Fruit fly (Drosophila melanogaster) whole organism, embryonic: ENCODE measurements around the gene CG9961.

Experiments used
- CG11085 ChIP-seq: fragments of 200-800 bp; sonication (Bioruptor generic); IDR thresholded peaks from 2 replicates; pipeline ENCODE4 v1.3.6; 2022; ENCODE audit warnings: missing biosample characterization, missing genetic modification characterization
- CG11560 ChIP-seq: fragments of 200-800 bp; sonication (Bioruptor generic); IDR thresholded peaks from 3 replicates; pipeline ENCODE4 v1.3.6; 2022; ENCODE audit warnings: missing biosample characterization, missing genetic modification characterization
- CG11696 ChIP-seq: fragments of 200-800 bp; sonication (Bioruptor generic); IDR thresholded peaks from 2 replicates; pipeline ENCODE4 v1.3.6; 2022; ENCODE audit warnings: missing biosample characterization, missing genetic modification characterization
- CG1233 ChIP-seq: fragments of 200-800 bp; sonication (Bioruptor generic); optimal IDR thresholded peaks from 4 replicates; lab custom pipeline; 2018; ENCODE audit warnings: missing biosample characterization, mild to moderate bottlenecking, missing genetic modification characterization
- CG12942 ChIP-seq: fragments of 200-800 bp; sonication (Bioruptor generic); optimal IDR thresholded peaks from 3 replicates; lab custom pipeline; 2016; ENCODE audit warnings: missing biosample characterization, missing genetic modification characterization
- CG13287 ChIP-seq: fragments of 200-800 bp; sonication (Bioruptor generic); IDR thresholded peaks from 2 replicates; pipeline ENCODE4 v1.3.6; 2022; ENCODE audit warnings: missing biosample characterization, missing genetic modification characterization; ENCODE audit not compliant: partially characterized antibody
- CG13775 ChIP-seq: fragments of 200-800 bp; sonication (Bioruptor generic); optimal IDR thresholded peaks from 3 replicates; lab custom pipeline; 2017; ENCODE audit warnings: missing biosample characterization, mild to moderate bottlenecking, missing genetic modification characterization
- CG14050 ChIP-seq: fragments of 200-800 bp; sonication (Bioruptor generic); IDR thresholded peaks from 3 replicates; pipeline ENCODE4 v1.3.6; 2022; ENCODE audit warnings: missing biosample characterization, missing genetic modification characterization
- CG14667 ChIP-seq: fragments of 200-800 bp; sonication (Bioruptor generic); IDR thresholded peaks from 2 replicates; pipeline ENCODE4 v1.3.6; 2022; ENCODE audit warnings: missing biosample characterization, missing genetic modification characterization
- CG1603 ChIP-seq: fragments of 200-800 bp; sonication (Bioruptor generic); optimal IDR thresholded peaks from 2 replicates; lab custom pipeline; 2019; ENCODE audit warnings: missing biosample characterization, mild to moderate bottlenecking, missing genetic modification characterization, moderate library complexity
- CG17186 ChIP-seq: fragments of 200-800 bp; sonication (Bioruptor generic); optimal IDR thresholded peaks from 3 replicates; lab custom pipeline; 2017; ENCODE audit warnings: missing biosample characterization, missing genetic modification reagents, missing genetic modification characterization
- CG17385 ChIP-seq: fragments of 200-800 bp; sonication (Bioruptor generic); optimal IDR thresholded peaks from 3 replicates; lab custom pipeline; 2018; ENCODE audit warnings: missing biosample characterization, mild to moderate bottlenecking, missing genetic modification characterization
- CG18262 ChIP-seq: fragments of 200-800 bp; optimal IDR thresholded peaks from 3 replicates; lab custom pipeline; 2019; ENCODE audit warnings: missing biosample characterization, mild to moderate bottlenecking, missing genetic modification characterization, moderate library complexity
- CG2712 ChIP-seq: fragments of 200-800 bp; optimal IDR thresholded peaks from 3 replicates; lab custom pipeline; 2019; ENCODE audit warnings: missing biosample characterization, mild to moderate bottlenecking, missing genetic modification characterization, moderate library complexity
- CG31365 ChIP-seq: fragments of 200-800 bp; sonication (Bioruptor generic); optimal IDR thresholded peaks from 2 replicates; lab custom pipeline; 2018; ENCODE audit warnings: missing biosample characterization, mild to moderate bottlenecking, missing genetic modification characterization
- CG31388 ChIP-seq: fragments of 200-800 bp; sonication (Bioruptor generic); optimal IDR thresholded peaks from 2 replicates; lab custom pipeline; 2016; ENCODE audit warnings: missing biosample characterization, missing genetic modification characterization
- CG4854 ChIP-seq: fragments of 200-800 bp; sonication (Bioruptor generic); optimal IDR thresholded peaks from 2 replicates; lab custom pipeline; 2016; ENCODE audit warnings: missing biosample characterization, missing genetic modification characterization, inconsistent platforms
- CG5953 ChIP-seq: fragments of 200-800 bp; sonication (Bioruptor generic); IDR thresholded peaks from 2 replicates; pipeline ENCODE4 v1.3.6; 2022; ENCODE audit warnings: missing biosample characterization, missing genetic modification characterization
- CG6654 ChIP-seq: fragments of 200-800 bp; sonication (Bioruptor generic); optimal IDR thresholded peaks from 2 replicates; lab custom pipeline; 2017; ENCODE audit warnings: missing biosample characterization, mild to moderate bottlenecking, missing genetic modification characterization
- CG7987 ChIP-seq: fragments of 200-800 bp; sonication (Bioruptor generic); optimal IDR thresholded peaks from 2 replicates; lab custom pipeline; 2018; ENCODE audit warnings: missing biosample characterization, mild to moderate bottlenecking, missing genetic modification characterization, moderate library complexity
- Camta ChIP-seq: fragments of 200-800 bp; sonication (Bioruptor generic); optimal IDR thresholded peaks from 2 replicates; lab custom pipeline; 2016; ENCODE audit warnings: missing biosample characterization, missing genetic modification characterization
- Deaf1 ChIP-seq: fragments of 200-800 bp; optimal IDR thresholded peaks from 3 replicates; lab custom pipeline; 2019; ENCODE audit warnings: missing biosample characterization, mild to moderate bottlenecking, missing genetic modification characterization, moderate library complexity
- Dip2 ChIP-seq: fragments of 200-800 bp; sonication (Bioruptor generic); IDR thresholded peaks from 2 replicates; pipeline ENCODE4 v1.3.6; 2022; ENCODE audit warnings: missing biosample characterization, missing genetic modification characterization
- Dll ChIP-seq: fragments of 200-800 bp; sonication (Bioruptor generic); IDR thresholded peaks from 4 replicates; pipeline ENCODE4 v1.3.6; 2022; ENCODE audit warnings: missing biosample characterization, missing genetic modification characterization; ENCODE audit not compliant: partially characterized antibody
- Ets65A ChIP-seq: fragments of 200-800 bp; sonication (Bioruptor generic); peaks from one replicate; lab custom pipeline; 2016; ENCODE audit warnings: missing biosample characterization, missing genetic modification characterization
- Fer1 ChIP-seq: fragments of 200-800 bp; sonication (Bioruptor generic); optimal IDR thresholded peaks from 2 replicates; lab custom pipeline; 2017; ENCODE audit warnings: missing biosample characterization, mild to moderate bottlenecking, missing genetic modification characterization
- Med ChIP-seq: fragments of 200-800 bp; sonication (Bioruptor generic); peaks from one replicate; lab custom pipeline; 2016; ENCODE audit warnings: missing biosample characterization, missing genetic modification characterization, mild to moderate bottlenecking, inconsistent platforms, moderate library complexity
- Oaz ChIP-seq: fragments of 200-800 bp; sonication (Bioruptor generic); IDR thresholded peaks from 2 replicates; pipeline ENCODE4 v1.3.6; 2022; ENCODE audit warnings: missing biosample characterization, missing genetic modification characterization
- Rx ChIP-seq: fragments of 200-800 bp; sonication (Bioruptor generic); IDR thresholded peaks from 2 replicates; pipeline ENCODE4 v1.3.6; 2022; ENCODE audit warnings: missing biosample characterization, missing genetic modification characterization
- Stat92E ChIP-seq, 3 experiments: fragments of >200 bp in 2 of 3; fragments of 200-800 bp in 1 of 3; sonication (Bioruptor generic) in 1 of 3; optimal IDR thresholded peaks; 2 replicates each; lab custom pipeline; 2017 to 2019; ENCODE audit warnings: missing biosample characterization in 3 of 3, missing genetic modification characterization in 3 of 3, mild to moderate bottlenecking in 1 of 3, moderate library complexity in 1 of 3
- Trl ChIP-seq, 3 experiments: fragments of >200 bp in 2 of 3; fragments of 200-800 bp in 1 of 3; sonication (Bioruptor generic) in 1 of 3; optimal IDR thresholded peaks; 2 replicates in 1 of 3; 3 replicates in 2 of 3; lab custom pipeline; 2016 to 2017; ENCODE audit warnings: missing biosample characterization in 1 of 3, missing genetic modification characterization in 1 of 3
- abd-A ChIP-seq: fragments of 200-800 bp; sonication (Bioruptor generic); optimal IDR thresholded peaks from 3 replicates; lab custom pipeline; 2019; ENCODE audit warnings: missing biosample characterization, mild to moderate bottlenecking, missing genetic modification characterization, moderate library complexity
- ash1 ChIP-seq: fragments of 200-800 bp; sonication (Bioruptor generic); optimal IDR thresholded peaks from 2 replicates; lab custom pipeline; 2018; ENCODE audit warnings: missing biosample characterization, mild to moderate bottlenecking, missing genetic modification characterization
- gfzf ChIP-seq: fragments of 200-800 bp; sonication (Bioruptor generic); optimal IDR thresholded peaks from 2 replicates; lab custom pipeline; 2016; ENCODE audit warnings: missing biosample characterization, mild to moderate bottlenecking, missing genetic modification characterization, moderate library complexity
- grau ChIP-seq: fragments of 200-800 bp; optimal IDR thresholded peaks from 3 replicates; lab custom pipeline; 2019; ENCODE audit warnings: missing biosample characterization, mild to moderate bottlenecking, missing genetic modification characterization, moderate library complexity
- hbn ChIP-seq: fragments of 200-800 bp; sonication (Bioruptor generic); IDR thresholded peaks from 2 replicates; pipeline ENCODE4 v1.3.6; 2022; ENCODE audit warnings: missing biosample characterization, missing genetic modification characterization; ENCODE audit not compliant: partially characterized antibody
- her ChIP-seq: fragments of 200-800 bp; sonication (Bioruptor generic); optimal IDR thresholded peaks from 2 replicates; lab custom pipeline; 2016; ENCODE audit warnings: missing biosample characterization, missing genetic modification characterization
- lola ChIP-seq, 3 experiments: fragments of >200 bp in 2 of 3; fragments of 200-800 bp in 1 of 3; sonication (Bioruptor generic) in 1 of 3; optimal IDR thresholded peaks; 2 replicates each; lab custom pipeline; 2017 to 2019; ENCODE audit warnings: missing biosample characterization in 3 of 3, missing genetic modification characterization in 3 of 3, mild to moderate bottlenecking in 1 of 3, moderate library complexity in 1 of 3
- nerfin-2 ChIP-seq: fragments of 200-800 bp; sonication (Bioruptor generic); IDR thresholded peaks from 2 replicates; pipeline ENCODE4 v1.3.6; 2022; ENCODE audit warnings: missing biosample characterization, missing genetic modification characterization; ENCODE audit not compliant: partially characterized antibody
- org-1 ChIP-seq: fragments of 200-800 bp; sonication (Bioruptor generic); optimal IDR thresholded peaks from 2 replicates; lab custom pipeline; 2017; ENCODE audit warnings: missing biosample characterization, missing genetic modification characterization
- prd ChIP-seq, 3 experiments: fragments of >200 bp in 2 of 3; fragments of 200-800 bp in 1 of 3; sonication (Bioruptor generic) in 1 of 3; optimal IDR thresholded peaks in 2 of 3; IDR thresholded peaks in 1 of 3; 2 replicates in 2 of 3; 3 replicates in 1 of 3; pipeline versions ENCODE4 v1.3.6 to Lab custom; 2017 to 2022; ENCODE audit warnings: missing biosample characterization in 1 of 3, missing genetic modification characterization in 1 of 3
- psq ChIP-seq: fragments of 200-800 bp; sonication (Bioruptor generic); optimal IDR thresholded peaks from 2 replicates; lab custom pipeline; 2017; ENCODE audit warnings: missing biosample characterization, missing genetic modification characterization
- repo ChIP-seq: fragments of 200-800 bp; sonication (Bioruptor generic); optimal IDR thresholded peaks from 2 replicates; lab custom pipeline; 2016; ENCODE audit warnings: missing biosample characterization, missing genetic modification characterization
- run ChIP-seq: fragments of 200-800 bp; sonication (Bioruptor generic); optimal IDR thresholded peaks from 3 replicates; lab custom pipeline; 2018; ENCODE audit warnings: missing biosample characterization, mild to moderate bottlenecking, missing genetic modification characterization
- salm ChIP-seq: fragments of 200-800 bp; sonication (Bioruptor generic); optimal IDR thresholded peaks from 2 replicates; lab custom pipeline; 2018; ENCODE audit warnings: missing biosample characterization, mild to moderate bottlenecking, missing genetic modification characterization
- slou ChIP-seq: fragments of 200-800 bp; sonication (Bioruptor generic); optimal IDR thresholded peaks from 3 replicates; lab custom pipeline; 2016; ENCODE audit warnings: missing biosample characterization, missing genetic modification characterization
- zfh2 ChIP-seq: fragments of 200-800 bp; sonication (Bioruptor generic); optimal IDR thresholded peaks from 2 replicates; lab custom pipeline; 2016; ENCODE audit warnings: missing biosample characterization, missing genetic modification characterization

Gene CG9961

dm6 chr2L:2748480-2749143 lies 3.9 kb upstream of the CG9961 start (continued):
- TF ChIP-seq nerfin-2 (GFP tag; lab: Robert Waterston, UW) (0 out of 2 replicates have a peak, but pooled peaks have one; percentile 47), CG11085 (GFP tag; lab: Robert Waterston, UW) (peak; percentile 91), CG4854 (GFP tag; lab: Kevin White, UChicago) (peak; percentile 78), Fer1 (peak; percentile 89), slou (GFP tag; lab: Kevin White, UChicago) (peak; percentile 90), CG1603 (tag; lab: Kevin White, UChicago) (peak; percentile 85), CG13287 (GFP tag; lab: Robert Waterston, UW) (peak; percentile 73), salm (tag; lab: Kevin White, UChicago) (peak; percentile 1), CG14667 (peak; percentile 87), org-1 (GFP tag; lab: Kevin White, UChicago) (peak; percentile 67), CG31388 (peak; percentile 41), Deaf1 (tag; lab: Kevin White, UChicago) (peak; percentile 76), Stat92E (GFP tag; optimal IDR thresholded peaks at IDR 0.05; lab: Kevin White, UChicago) (no peak), Med (GFP tag; lab: Kevin White, UChicago) (peak; percentile 99), CG11560 (tag; lab: Robert Waterston, UW) (peak; percentile 74), CG31365 (peak; percentile 60), CG12942 (peak; percentile 84), grau (tag; lab: Kevin White, UChicago) (peak; percentile 93), zfh2 (peak; percentile 92), CG17186 (peak; percentile 82), Camta (GFP tag; lab: Kevin White, UChicago) (peak; percentile 70), CG1233 (peak; percentile 89), CG17385 (peak; percentile 80), prd (optimal IDR thresholded peaks at IDR 0.05; lab: Kevin White, UChicago) (no peak), prd (GFP tag; IDR thresholded peaks at IDR 0.05; lab: Robert Waterston, UW) (peak; percentile 90), Trl (optimal IDR thresholded peaks at IDR 0.05; lab: Kevin White, UChicago) (no peak), Trl (GFP tag; optimal IDR thresholded peaks at IDR 0.05; lab: Kevin White, UChicago) (peak; percentile 81), hbn (peak; percentile 17; the same call in 1 of the 2 replicates), CG6654 (GFP tag; lab: Kevin White, UChicago) (peak; percentile 56), CG14050 (GFP tag; lab: Robert Waterston, UW) (peak; percentile 75; the same call in 2 of the 3 replicates), CG2712 (peak; percentile 91), CG7987 (GFP tag; lab: Kevin White, UChicago) (peak; percentile 85), CG13775 (GFP tag; lab: Kevin White, UChicago) (peak; percentile 87), abd-A (tag; lab: Kevin White, UChicago) (no peak), CG18262 (peak; percentile 94), CG5953 (GFP tag; lab: Robert Waterston, UW) (peak; percentile 63; the same call in 1 of the 2 replicates), psq (peak; percentile 66), Ets65A (GFP tag; lab: Kevin White, UChicago) (peak; percentile 99), gfzf (peak; percentile 33), Dll (0 out of 4 replicates have a peak, but pooled peaks have one; percentile 43), Dip2 (GFP tag; lab: Robert Waterston, UW) (no peak), Rx (GFP tag; lab: Robert Waterston, UW) (peak; percentile 69), lola (GFP tag; optimal IDR thresholded peaks at IDR 0.05; lab: Kevin White, UChicago) (peak in 1 of 3 experiments; percentile 80), Oaz (GFP tag; lab: Robert Waterston, UW) (peak; percentile 64; the same call in 1 of the 2 replicates), run (tag; lab: Kevin White, UChicago) (peak; percentile 67), repo (GFP tag; lab: Kevin White, UChicago) (peak; percentile 70), her (peak; percentile 78), CG11696 (GFP tag; lab: Robert Waterston, UW) (no peak), ash1 (peak; percentile 82)
